Fruit fly (Drosophila melanogaster): ENCODE results near the gene Pp2C1.

Pp2C1 gene

dm6 chrX:4699775-4700174, 13.1 kb upstream of the Pp2C1 start (continued):
- no peak for TF ChIP-seq dsx (GFP tag; optimal IDR thresholded peaks at IDR 0.05; ENCODE audit: poor library complexity, severe bottlenecking)
- TF ChIP-seq spab (GFP tag; optimal IDR thresholded peaks at IDR 0.05), result no peak
- peak; percentile 20 for TF ChIP-seq cyc (GFP tag; optimal IDR thresholded peaks at IDR 0.05)
- peak; percentile 17 for TF ChIP-seq lz (GFP tag; optimal IDR thresholded peaks at IDR 0.05)
- TF ChIP-seq CG8632 (GFP tag; optimal IDR thresholded peaks at IDR 0.05), result no peak
- TF ChIP-seq CG7368 (GFP tag; optimal IDR thresholded peaks at IDR 0.05), result no peak
- peak; percentile 24; the same call in 1 of the 2 replicates for TF ChIP-seq CG15336 (GFP tag; IDR thresholded peaks at IDR 0.05)

DNA sequence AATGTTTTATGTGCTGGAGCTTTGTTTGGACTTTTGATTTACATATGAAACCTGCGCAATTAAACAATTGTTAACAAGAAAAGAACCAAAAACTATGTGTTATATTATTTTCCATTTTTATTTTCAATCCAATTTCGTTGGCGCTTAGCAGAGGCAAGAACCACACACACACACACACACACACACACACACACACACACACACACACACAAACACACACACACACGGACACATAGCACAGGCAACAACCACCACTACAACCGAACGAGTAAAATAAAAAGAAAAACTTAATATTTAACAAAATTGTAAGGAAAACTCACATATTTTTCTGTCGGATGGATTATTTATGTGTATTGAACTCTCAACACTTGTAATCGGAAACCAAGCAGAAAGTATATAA, 12.7 kb upstream of the Pp2C1 start:
- TF ChIP-seq CG31627 (GFP tag; optimal IDR thresholded peaks at IDR 0.05) (no peak), CG8319 (GFP tag; optimal IDR thresholded peaks at IDR 0.05) (no peak), CG11294 (GFP tag; IDR thresholded peaks at IDR 0.05) (no peak), CG15336 (GFP tag; IDR thresholded peaks at IDR 0.05) (no peak), CG1621 (tag; optimal IDR thresholded peaks at IDR 0.05) (no peak), salr (GFP tag; optimal IDR thresholded peaks at IDR 0.05) (no peak), CG6854 (GFP tag; optimal IDR thresholded peaks at IDR 0.05) (no peak), pdm3 (GFP tag; optimal IDR thresholded peaks at IDR 0.05) (no peak), spab (GFP tag; optimal IDR thresholded peaks at IDR 0.05) (no peak), CG10631 (GFP tag; optimal IDR thresholded peaks at IDR 0.05) (no peak), CG32006 (GFP tag; optimal IDR thresholded peaks at IDR 0.05) (no peak), Hr38 (GFP tag; optimal IDR thresholded peaks at IDR 0.05) (no peak), eg (GFP tag; IDR thresholded peaks at IDR 0.05) (no peak)

- no peak for TF ChIP-seq Hr4 (GFP tag; optimal IDR thresholded peaks at IDR 0.05)
- TF ChIP-seq CG8632 (GFP tag; optimal IDR thresholded peaks at IDR 0.05), result no peak
- TF ChIP-seq Sox15 (GFP tag; optimal IDR thresholded peaks at IDR 0.05), result no peak
- no peak for TF ChIP-seq Eip75B (GFP tag; optimal IDR thresholded peaks at IDR 0.05)
- TF ChIP-seq CG6276 (GFP tag; optimal IDR thresholded peaks at IDR 0.05), result no peak
- TF ChIP-seq Sox102F (GFP tag; optimal IDR thresholded peaks at IDR 0.05), result no peak
Observed at dm6 chrX:4694104-4694503, 7.4 kb upstream of the Pp2C1 start.

dm6 chrX:4692963-4693362, 6.3 kb upstream of the Pp2C1 start:
- TF ChIP-seq Eip78C (GFP tag) (no peak), CG6163 (GFP tag; IDR thresholded peaks at IDR 0.05) (0 out of 3 replicates have a peak, but pooled peaks have one; percentile 10)

- no peak for TF ChIP-seq Sox14 (GFP tag; optimal IDR thresholded peaks at IDR 0.05)
- peak; percentile 74 for TF ChIP-seq CG6163 (GFP tag; IDR thresholded peaks at IDR 0.05)
- TF ChIP-seq OdsH (GFP tag; optimal IDR thresholded peaks at IDR 0.05), result peak; percentile 34
- no peak for TF ChIP-seq Smox (GFP tag; optimal IDR thresholded peaks at IDR 0.05)
- 0 out of 2 replicates have a peak, but pooled peaks have one; percentile 28 for TF ChIP-seq CG11294 (GFP tag; IDR thresholded peaks at IDR 0.05)
- no peak for TF ChIP-seq vri (GFP tag; optimal IDR thresholded peaks at IDR 0.05)
- no peak for TF ChIP-seq CG6854 (GFP tag; optimal IDR thresholded peaks at IDR 0.05)
- TF ChIP-seq eg (GFP tag; IDR thresholded peaks at IDR 0.05), result peak; percentile 51; the same call in 1 of the 3 replicates
- TF ChIP-seq CG15336 (GFP tag; IDR thresholded peaks at IDR 0.05), result peak; percentile 45; the same call in 1 of the 2 replicates
- no peak for TF ChIP-seq Eip93F (GFP tag; optimal IDR thresholded peaks at IDR 0.05)
- no peak for TF ChIP-seq Hr39 (GFP tag; optimal IDR thresholded peaks at IDR 0.05)
- TF ChIP-seq CG6792 (GFP tag; optimal IDR thresholded peaks at IDR 0.05), result peak; percentile 13
- peak; percentile 20 for TF ChIP-seq CG8632 (GFP tag; optimal IDR thresholded peaks at IDR 0.05)
- peak; percentile 14 for TF ChIP-seq CG1621 (tag; optimal IDR thresholded peaks at IDR 0.05)
- TF ChIP-seq lz (GFP tag; optimal IDR thresholded peaks at IDR 0.05), result no peak
- no peak for TF ChIP-seq Hr4 (GFP tag; optimal IDR thresholded peaks at IDR 0.05)
- TF ChIP-seq Eip75B (GFP tag; optimal IDR thresholded peaks at IDR 0.05), result no peak
- no peak for TF ChIP-seq CG7368 (GFP tag; optimal IDR thresholded peaks at IDR 0.05)
- peak; percentile 39 for TF ChIP-seq Ets96B (tag; optimal IDR thresholded peaks at IDR 0.05)
- peak; percentile 49 for TF ChIP-seq CG10631 (GFP tag; optimal IDR thresholded peaks at IDR 0.05)
- peak; percentile 35 for TF ChIP-seq achi (GFP tag; optimal IDR thresholded peaks at IDR 0.05)
- TF ChIP-seq net (GFP tag; optimal IDR thresholded peaks at IDR 0.05), result no peak
- no peak for TF ChIP-seq CG8119 (GFP tag; IDR thresholded peaks at IDR 0.05)
- peak; percentile 49 for TF ChIP-seq CG10669 (GFP tag; optimal IDR thresholded peaks at IDR 0.05)
- peak; percentile 28 for TF ChIP-seq acj6 (GFP tag; optimal IDR thresholded peaks at IDR 0.05)
- TF ChIP-seq CG4318 (GFP tag; optimal IDR thresholded peaks at IDR 0.05), result peak; percentile 26
- no peak for TF ChIP-seq Blimp-1 (GFP tag; optimal IDR thresholded peaks at IDR 0.05)
- no peak for TF ChIP-seq CG11762 (GFP tag; optimal IDR thresholded peaks at IDR 0.05; ENCODE audit: insufficient read depth)
- peak; percentile 57 for TF ChIP-seq CG32006 (GFP tag; optimal IDR thresholded peaks at IDR 0.05)
- TF ChIP-seq CG31627 (GFP tag; optimal IDR thresholded peaks at IDR 0.05), result no peak
- no peak for TF ChIP-seq fkh (GFP tag; optimal IDR thresholded peaks at IDR 0.05)
- peak; percentile 14 for TF ChIP-seq CG6276 (GFP tag; optimal IDR thresholded peaks at IDR 0.05)
Observed at dm6 chrX:4691226-4691625, 4.5 kb upstream of the Pp2C1 start.

Measured in whole organism, prepupa.